Worm (Caenorhabditis elegans): ENCODE results near the gene C40C9.3.

- TF ChIP-seq him-1 (tag; optimal IDR thresholded peaks at IDR 0.05) (no peak), dao-5 (tag; optimal IDR thresholded peaks at IDR 0.05) (no peak), W03F9.2 (tag; optimal IDR thresholded peaks at IDR 0.05) (no peak)
Observed at ce11 chrX:13600136-13600535, 47.3 kb upstream of the C40C9.3 start, which contains the start of gene F54B11.7.
